Worm (Caenorhabditis elegans) whole organism, mixed stage, embryonic: ENCODE measurements around the gene R04F11.3.
A peak's percentile ranks its signal among the peaks of the same experiment; 100 is the strongest.

Source experiments
- M03D4.4 ChIP-seq: sonication (generic microtip); optimal IDR thresholded peaks from 2 replicates; lab custom pipeline; 2017; ENCODE audit warnings: mild to moderate bottlenecking, missing genetic modification characterization, missing compliant biosample characterization
- bed-3 ChIP-seq: fragments of 200-800 bp; sonication (Bioruptor generic); optimal IDR thresholded peaks from 3 replicates; lab custom pipeline; 2018; ENCODE audit warnings: mild to moderate bottlenecking, missing genetic modification characterization, moderate library complexity, missing compliant biosample characterization
- blmp-1 ChIP-seq: fragments of 150-350 bp; optimal IDR thresholded peaks from 2 replicates; lab custom pipeline; 2014; ENCODE audit warnings: missing biosample characterization, missing genetic modification characterization
- ceh-39 ChIP-seq: fragments of 150-350 bp; optimal IDR thresholded peaks from 2 replicates; lab custom pipeline; 2014; ENCODE audit warnings: missing biosample characterization, missing genetic modification characterization
- ceh-43 ChIP-seq: fragments of 200-800 bp; sonication (Bioruptor generic); optimal IDR thresholded peaks from 2 replicates; lab custom pipeline; 2018; ENCODE audit warnings: mild to moderate bottlenecking, missing genetic modification characterization, moderate library complexity, missing compliant biosample characterization
- ces-1 ChIP-seq: fragments of 150-350 bp; optimal IDR thresholded peaks from 2 replicates; lab custom pipeline; 2014; ENCODE audit warnings: missing biosample characterization, missing genetic modification reagents, missing genetic modification characterization
- cnd-1 ChIP-seq: fragments of 200-800 bp; sonication (Bioruptor generic); optimal IDR thresholded peaks from 2 replicates; lab custom pipeline; 2018; ENCODE audit warnings: mild to moderate bottlenecking, missing genetic modification characterization, missing compliant biosample characterization
- drap-1 ChIP-seq: fragments of 200-800 bp; sonication (Bioruptor generic); optimal IDR thresholded peaks from 3 replicates; lab custom pipeline; 2018; ENCODE audit warnings: mild to moderate bottlenecking, missing genetic modification characterization, missing compliant biosample characterization
- elt-1 ChIP-seq: sonication (generic microtip); optimal IDR thresholded peaks from 2 replicates; lab custom pipeline; 2017; ENCODE audit warnings: missing genetic modification characterization, mild to moderate bottlenecking, missing compliant biosample characterization, antibody characterized with exemption, moderate library complexity, borderline replicate concordance; ENCODE audit not compliant: insufficient read depth
- elt-3 ChIP-seq: fragments of 150-350 bp; optimal IDR thresholded peaks from 2 replicates; lab custom pipeline; 2014; ENCODE audit warnings: missing biosample characterization, missing genetic modification characterization
- flh-1 ChIP-seq: fragments of 200-800 bp; sonication (Bioruptor generic); optimal IDR thresholded peaks from 2 replicates; lab custom pipeline; 2018; ENCODE audit warnings: mild to moderate bottlenecking, missing genetic modification characterization, moderate library complexity, missing compliant biosample characterization
- ham-2 ChIP-seq: fragments of 200-800 bp; sonication (Bioruptor generic); optimal IDR thresholded peaks from 2 replicates; lab custom pipeline; 2018; ENCODE audit warnings: mild to moderate bottlenecking, missing genetic modification characterization, missing compliant biosample characterization
- hlh-1 ChIP-seq: fragments of 150-350 bp; optimal IDR thresholded peaks from 2 replicates; lab custom pipeline; 2014; ENCODE audit warnings: missing biosample characterization, missing genetic modification reagents, missing genetic modification characterization
- lin-32 ChIP-seq: fragments of 200-800 bp; sonication (Bioruptor generic); optimal IDR thresholded peaks from 2 replicates; lab custom pipeline; 2018; ENCODE audit warnings: mild to moderate bottlenecking, missing genetic modification characterization, missing compliant biosample characterization
- lsy-2 ChIP-seq: fragments of 150-350 bp; optimal IDR thresholded peaks from 2 replicates; lab custom pipeline; 2014; ENCODE audit warnings: missing biosample characterization, missing genetic modification characterization
- mep-1 ChIP-seq: fragments of 150-350 bp; optimal IDR thresholded peaks from 2 replicates; lab custom pipeline; 2017; ENCODE audit warnings: missing biosample characterization, missing genetic modification reagents, missing genetic modification characterization, inconsistent platforms
- mls-2 ChIP-seq: sonication (generic microtip); optimal IDR thresholded peaks from 2 replicates; lab custom pipeline; 2016; ENCODE audit warnings: mild to moderate bottlenecking, missing genetic modification characterization, moderate library complexity, missing compliant biosample characterization
- nhr-12 ChIP-seq: fragments of 150-350 bp; optimal IDR thresholded peaks from 2 replicates; lab custom pipeline; 2014; ENCODE audit warnings: missing biosample characterization, missing genetic modification characterization
- nhr-2 ChIP-seq: fragments of 150-350 bp; optimal IDR thresholded peaks from 2 replicates; lab custom pipeline; 2014; ENCODE audit warnings: missing biosample characterization, missing genetic modification characterization
- nhr-28 ChIP-seq: fragments of 150-350 bp; optimal IDR thresholded peaks from 2 replicates; lab custom pipeline; 2014; ENCODE audit warnings: missing biosample characterization, missing genetic modification characterization
- pha-4 ChIP-seq: fragments of 150-350 bp; optimal IDR thresholded peaks from 2 replicates; lab custom pipeline; 2018; ENCODE audit warnings: missing biosample characterization, missing genetic modification reagents, missing genetic modification characterization
- snpc-4 ChIP-seq: fragments of 150-350 bp; optimal IDR thresholded peaks from 2 replicates; lab custom pipeline; 2014; ENCODE audit warnings: missing biosample characterization, missing genetic modification characterization
- sptf-1 ChIP-seq: sonication (generic microtip); optimal IDR thresholded peaks from 2 replicates; lab custom pipeline; 2017; ENCODE audit warnings: mild to moderate bottlenecking, missing genetic modification characterization, moderate library complexity, missing compliant biosample characterization
- tbx-8 ChIP-seq: fragments of 200-800 bp; sonication (Bioruptor generic); optimal IDR thresholded peaks from 2 replicates; lab custom pipeline; 2018; ENCODE audit warnings: mild to moderate bottlenecking, missing genetic modification characterization, moderate library complexity, missing compliant biosample characterization
- unc-120 ChIP-seq: sonication (generic microtip); optimal IDR thresholded peaks from 2 replicates; lab custom pipeline; 2017; ENCODE audit warnings: missing genetic modification characterization, missing compliant biosample characterization; ENCODE audit not compliant: poor library complexity, severe bottlenecking
- unc-39 ChIP-seq: fragments of 150-350 bp; optimal IDR thresholded peaks from 2 replicates; lab custom pipeline; 2014; ENCODE audit warnings: missing biosample characterization, missing genetic modification characterization
- unc-62 ChIP-seq: fragments of 150-350 bp; optimal IDR thresholded peaks from 2 replicates; lab custom pipeline; 2014; ENCODE audit warnings: missing biosample characterization, missing genetic modification reagents, missing genetic modification characterization
- zip-8 ChIP-seq: fragments of 150-350 bp; optimal IDR thresholded peaks from 2 replicates; lab custom pipeline; 2014; ENCODE audit warnings: missing biosample characterization, missing genetic modification characterization
- ztf-11 ChIP-seq: fragments of 150-350 bp; optimal IDR thresholded peaks from 2 replicates; lab custom pipeline; 2014; ENCODE audit warnings: missing biosample characterization, missing genetic modification characterization

R04F11.3 gene

DNA sequence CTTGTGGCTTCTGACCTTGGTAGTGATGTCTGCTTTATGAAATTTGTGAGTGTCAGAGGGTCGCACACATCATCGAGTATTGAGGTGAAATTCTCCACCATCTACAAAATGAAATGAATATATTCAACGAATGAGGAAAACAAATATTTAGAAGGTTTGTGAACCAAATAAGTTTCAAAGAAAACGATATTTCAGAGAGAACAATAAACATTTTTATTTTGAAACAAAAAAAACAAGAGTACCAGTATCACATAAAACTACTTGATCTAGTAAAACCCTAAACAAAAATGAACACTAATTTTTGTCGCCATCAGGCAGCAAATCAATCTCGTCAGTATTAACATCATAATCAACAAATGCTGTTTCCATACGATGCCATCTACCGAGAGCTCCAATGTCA, at the start of gene R04F11.3:
R04F11.3 (minus strand) TSS at position 101 of the 400 bp plus-strand sequence.
- no peak for TF ChIP-seq mls-2 (tag; lab: Kevin White, UChicago)
- TF ChIP-seq nhr-12 (tag; lab: Kevin White, UChicago) = no peak
- TF ChIP-seq snpc-4 (tag; lab: Kevin White, UChicago) = no peak
- no peak for TF ChIP-seq ham-2 (GFP tag; lab: Kevin White, UChicago)

DNA sequence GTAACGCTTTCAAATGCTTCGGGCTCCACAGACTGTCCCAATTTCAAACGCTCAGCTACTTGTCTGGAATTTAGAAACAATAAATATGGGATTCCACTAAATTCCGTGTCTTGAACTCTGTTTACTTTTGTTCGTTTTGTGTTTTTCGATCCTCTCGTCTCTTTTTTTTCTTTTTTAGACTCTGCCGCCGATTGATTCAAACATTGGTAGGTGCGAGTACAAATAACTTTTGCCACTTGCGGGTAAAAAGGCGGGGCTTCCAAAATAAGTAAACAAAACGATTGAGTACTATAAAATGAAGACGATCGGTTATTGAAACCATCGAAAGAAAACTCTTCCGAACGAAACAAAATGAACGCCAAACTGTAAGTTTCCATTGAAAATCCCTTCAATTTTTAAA, 48.1 kb upstream of the R04F11.3 start, which contains the start of gene fipr-2:
fipr-2 (plus strand) TSS at position 245 of the 400 bp plus-strand sequence.
- no peak for TF ChIP-seq lsy-2
- TF ChIP-seq ceh-39 (tag; lab: Kevin White, UChicago) = no peak
- TF ChIP-seq bed-3 (GFP tag; lab: Kevin White, UChicago) = no peak
- no peak for TF ChIP-seq nhr-28 (tag; lab: Kevin White, UChicago)
- no peak for TF ChIP-seq ztf-11 (tag; lab: Kevin White, UChicago)
- no peak for TF ChIP-seq nhr-2 (tag; lab: Kevin White, UChicago)
- TF ChIP-seq sptf-1 (tag; lab: Kevin White, UChicago) = no peak
- TF ChIP-seq M03D4.4 (tag; lab: Kevin White, UChicago) = no peak
- no peak for TF ChIP-seq mep-1 (tag; lab: Kevin White, UChicago)
- no peak for TF ChIP-seq hlh-1 (tag; lab: Kevin White, UChicago)
- TF ChIP-seq ces-1 (GFP tag; lab: Kevin White, UChicago) = no peak
- TF ChIP-seq unc-39 = no peak
- TF ChIP-seq mls-2 (tag; lab: Kevin White, UChicago) = no peak
- TF ChIP-seq lin-32 (GFP tag; lab: Kevin White, UChicago) = no peak
- TF ChIP-seq drap-1 (GFP tag; lab: Kevin White, UChicago) = no peak
- no peak for TF ChIP-seq zip-8

DNA sequence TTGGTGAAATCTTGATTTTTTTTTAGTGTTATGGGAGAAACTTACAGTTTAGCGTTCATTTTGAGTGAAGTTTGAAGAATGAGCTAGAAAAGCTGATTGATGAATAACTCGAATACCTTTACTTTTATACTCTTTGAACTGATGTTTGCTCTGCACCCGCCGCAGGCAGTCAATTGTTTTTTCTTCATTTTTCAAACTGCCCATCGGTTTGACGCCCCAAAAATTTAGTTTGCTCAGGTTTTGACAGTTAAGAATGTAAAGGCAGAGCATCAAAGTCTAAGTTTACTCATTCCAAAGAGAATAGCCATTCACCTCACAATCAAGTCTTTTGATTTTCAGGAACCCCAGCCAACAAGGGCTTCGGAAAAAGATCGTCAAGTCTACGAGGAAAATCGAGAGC, 44.7 kb upstream of the R04F11.3 start, which contains the start of gene fipr-1:
fipr-1 (minus strand) TSS at position 101 of the 400 bp plus-strand sequence.
- TF ChIP-seq flh-1 (GFP tag; lab: Kevin White, UChicago) = no peak
- TF ChIP-seq unc-62 (GFP tag; lab: Kevin White, UChicago) = no peak
- no peak for TF ChIP-seq blmp-1
- TF ChIP-seq nhr-2 (tag; lab: Kevin White, UChicago) = no peak
- no peak for TF ChIP-seq ceh-39 (tag; lab: Kevin White, UChicago)
- no peak for TF ChIP-seq lsy-2
- TF ChIP-seq zip-8 = no peak
- no peak for TF ChIP-seq ham-2 (GFP tag; lab: Kevin White, UChicago)
- TF ChIP-seq ceh-43 (GFP tag; lab: Kevin White, UChicago) = no peak
- no peak for TF ChIP-seq pha-4 (tag; lab: Kevin White, UChicago)

DNA sequence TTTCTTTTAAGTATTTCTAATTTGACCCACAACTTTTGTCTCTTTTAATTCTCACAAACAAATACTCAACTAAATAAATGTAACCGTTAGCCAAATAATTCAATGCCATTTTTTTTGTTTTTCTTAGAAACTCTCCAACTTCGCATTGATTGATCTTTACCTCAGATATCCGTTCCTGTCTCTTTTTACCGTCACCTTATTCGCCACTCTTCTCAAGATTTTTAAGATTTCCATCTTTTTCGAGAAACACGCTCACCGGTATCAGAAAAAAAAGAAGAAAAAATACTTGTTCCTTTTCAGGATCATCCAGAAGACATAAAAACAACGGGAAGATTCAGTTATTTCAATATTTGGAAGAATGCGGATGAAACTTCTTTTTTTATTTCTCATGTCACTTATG, 41.4 kb upstream of the R04F11.3 start, which contains the start of gene F23H12.5:
F23H12.5 (plus strand) TSS at position 301 of the 400 bp plus-strand sequence.
- no peak for TF ChIP-seq unc-39
- TF ChIP-seq elt-3 (tag; lab: Kevin White, UChicago) = no peak
- no peak for TF ChIP-seq elt-1 (tag; lab: Kevin White, UChicago)
- no peak for TF ChIP-seq tbx-8 (GFP tag; lab: Kevin White, UChicago)
- TF ChIP-seq mep-1 (tag; lab: Kevin White, UChicago) = no peak

DNA sequence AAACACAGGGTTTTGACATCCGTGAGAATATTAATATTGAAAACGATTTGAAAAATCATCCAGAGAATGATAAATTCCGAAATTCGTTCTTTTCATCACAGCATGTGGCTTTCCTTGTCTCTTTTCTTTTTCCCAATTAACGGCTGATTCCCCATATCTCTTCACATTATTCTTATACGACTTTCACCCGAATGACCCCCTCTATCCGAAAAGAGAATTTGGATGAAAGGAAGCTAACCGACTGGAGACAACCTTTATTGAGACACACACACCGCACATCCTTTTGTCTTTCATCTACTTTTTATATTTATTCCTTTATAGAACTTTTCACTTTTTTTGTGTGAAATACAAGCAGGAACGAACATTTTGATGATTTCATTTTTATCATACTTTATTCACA, 40.7 kb upstream of the R04F11.3 start:
- no peak for TF ChIP-seq unc-120 (tag; lab: Kevin White, UChicago)
- peak; percentile 83 for TF ChIP-seq blmp-1

DNA sequence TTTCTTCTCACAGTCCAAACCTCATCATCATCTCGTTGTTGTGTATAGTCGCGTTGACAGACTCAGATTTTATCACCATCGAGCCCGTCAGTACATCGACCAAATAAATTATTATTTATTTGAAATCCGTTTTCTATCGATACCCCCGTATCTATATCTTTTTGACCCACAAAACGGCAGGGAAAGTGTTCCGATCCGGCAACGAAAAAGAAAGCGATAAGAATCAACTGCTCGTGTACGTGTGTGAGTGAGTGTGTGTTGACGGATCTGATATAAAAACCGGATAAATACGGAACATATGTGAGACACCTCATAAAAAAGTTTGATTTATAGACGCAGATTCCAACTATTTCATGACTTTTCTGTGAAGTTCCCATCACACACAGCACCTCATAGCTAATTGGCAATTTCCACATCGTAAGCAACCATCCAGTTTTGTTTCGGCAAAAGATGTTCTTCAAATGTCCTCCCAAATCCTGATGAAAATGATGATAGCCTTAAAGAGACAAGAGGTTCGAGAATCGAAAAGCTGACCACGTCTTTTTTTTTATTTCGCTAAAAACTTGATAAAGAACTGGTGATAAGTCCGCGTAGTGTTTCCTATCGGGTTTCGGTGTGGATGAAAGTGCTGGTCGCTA, 37.3 kb upstream of the R04F11.3 start:
- TF ChIP-seq M03D4.4 (tag; lab: Kevin White, UChicago) (peak; percentile 39), lsy-2 (no peak), tbx-8 (GFP tag; lab: Kevin White, UChicago) (peak; percentile 6), nhr-28 (tag; lab: Kevin White, UChicago) (no peak), ham-2 (GFP tag; lab: Kevin White, UChicago) (peak; percentile 16), cnd-1 (tag; lab: Kevin White, UChicago) (no peak), hlh-1 (tag; lab: Kevin White, UChicago) (no peak), elt-1 (tag; lab: Kevin White, UChicago) (peak; percentile 87), unc-62 (GFP tag; lab: Kevin White, UChicago) (peak; percentile 50), blmp-1 (peak; percentile 8)
- TF ChIP-seq, all 35 proteins: peak for 6
